Worm (Caenorhabditis elegans) whole organism, early embryonic: ENCODE measurements around the gene srj-6.

Experiments
- B0310.2 ChIP-seq: sonication (generic microtip); optimal IDR thresholded peaks from 2 replicates; lab custom pipeline; 2016; ENCODE audit warnings: mild to moderate bottlenecking, missing genetic modification characterization, missing compliant biosample characterization
- F13C5.2 ChIP-seq: sonication (generic microtip); optimal IDR thresholded peaks from 2 replicates; lab custom pipeline; 2017; ENCODE audit warnings: mild to moderate bottlenecking, missing genetic modification characterization, inconsistent platforms, missing compliant biosample characterization
- aly-1 ChIP-seq: sonication (generic microtip); optimal IDR thresholded peaks from 2 replicates; lab custom pipeline; 2016; ENCODE audit warnings: missing genetic modification characterization, missing compliant biosample characterization
- ama-1 ChIP-seq: fragments of 150-350 bp; optimal IDR thresholded peaks from 2 replicates; lab custom pipeline; 2014
- ceh-13 ChIP-seq: fragments of 200-800 bp; sonication (Bioruptor generic); optimal IDR thresholded peaks from 2 replicates; lab custom pipeline; 2018; ENCODE audit warnings: mild to moderate bottlenecking, missing genetic modification characterization, missing compliant biosample characterization
- ceh-36 ChIP-seq: sonication (generic microtip); optimal IDR thresholded peaks from 2 replicates; lab custom pipeline; 2016; ENCODE audit warnings: missing genetic modification characterization, inconsistent platforms, missing compliant biosample characterization
- ets-7 ChIP-seq: sonication (generic microtip); optimal IDR thresholded peaks from 2 replicates; lab custom pipeline; 2016; ENCODE audit warnings: missing genotype, missing genetic modification characterization, missing compliant biosample characterization
- flt-1 ChIP-seq: fragments of 200-800 bp; sonication (Bioruptor generic); IDR thresholded peaks from 2 replicates; pipeline ENCODE4 v1.3.6; 2022; ENCODE audit warnings: missing genetic modification characterization, missing compliant biosample characterization
- hmbx-1 ChIP-seq: sonication (generic microtip); optimal IDR thresholded peaks from 2 replicates; lab custom pipeline; 2016; ENCODE audit warnings: mild to moderate bottlenecking, missing genetic modification characterization, missing compliant biosample characterization
- hmg-4 ChIP-seq: fragments of 200-800 bp; sonication (Bioruptor generic); optimal IDR thresholded peaks from 2 replicates; lab custom pipeline; 2018; ENCODE audit warnings: mild to moderate bottlenecking, missing genetic modification characterization, missing compliant biosample characterization
- hnd-1 ChIP-seq: sonication (generic microtip); optimal IDR thresholded peaks from 2 replicates; lab custom pipeline; 2016; ENCODE audit warnings: missing genetic modification characterization, missing compliant biosample characterization
- pes-1 ChIP-seq: fragments of 200-800 bp; sonication (Bioruptor generic); IDR thresholded peaks from 2 replicates; pipeline ENCODE4 v1.3.6; 2022; ENCODE audit warnings: missing genetic modification reagents, missing genetic modification characterization, missing compliant biosample characterization
- scrt-1 ChIP-seq: fragments of 200-800 bp; sonication (Bioruptor generic); IDR thresholded peaks from 2 replicates; pipeline ENCODE4 v1.3.6; 2022; ENCODE audit warnings: missing genetic modification characterization, missing compliant biosample characterization
- sea-1 ChIP-seq: fragments of 200-800 bp; sonication (Bioruptor generic); conservative IDR thresholded peaks from 2 replicates; pipeline ENCODE4 v1.3.6; 2022; ENCODE audit warnings: missing genetic modification characterization, missing compliant biosample characterization
- tbx-11 ChIP-seq: fragments of 200-800 bp; sonication (Bioruptor generic); IDR thresholded peaks from 2 replicates; pipeline ENCODE4 v1.3.6; 2022; ENCODE audit warnings: missing genetic modification characterization, missing compliant biosample characterization
- tbx-37 ChIP-seq: fragments of 200-800 bp; sonication (Bioruptor generic); conservative IDR thresholded peaks from 2 replicates; pipeline ENCODE4 v1.3.6; 2022; ENCODE audit warnings: missing genetic modification reagents, missing genetic modification characterization, missing compliant biosample characterization
- tra-4 ChIP-seq: sonication (generic microtip); optimal IDR thresholded peaks from 2 replicates; lab custom pipeline; 2017; ENCODE audit warnings: missing genetic modification characterization, missing compliant biosample characterization

srj-6 gene

ce11 chrV:689538-689937 lies 35.2 kb upstream of the srj-6 start:
- TF ChIP-seq sea-1 (GFP tag; lab: Robert Waterston, UW) (no peak), scrt-1 (no peak), flt-1 (GFP tag; lab: Robert Waterston, UW) (no peak), ceh-13 (GFP tag; lab: Kevin White, UChicago) (no peak), aly-1 (tag; lab: Kevin White, UChicago) (no peak), B0310.2 (tag; lab: Kevin White, UChicago) (no peak), hmg-4 (no peak), ama-1 (lab: Kevin White, UChicago) (no peak), tbx-11 (GFP tag; lab: Robert Waterston, UW) (no peak), ets-7 (tag; lab: Kevin White, UChicago) (no peak), ceh-36 (tag; lab: Kevin White, UChicago) (no peak), pes-1 (GFP tag; lab: Robert Waterston, UW) (no peak), hnd-1 (no peak), tra-4 (tag; lab: Kevin White, UChicago) (no peak), tbx-37 (no peak), hmbx-1 (tag; lab: Kevin White, UChicago) (no peak), F13C5.2 (tag; lab: Kevin White, UChicago) (no peak)

ce11 chrV:687384-687783 lies 33.1 kb upstream of the srj-6 start, which contains the start of gene H25P19.1:
TSS of gene H25P19.1 (plus strand) at chrV:687684.
- TF ChIP-seq aly-1 (tag; lab: Kevin White, UChicago) (no peak), tbx-11 (GFP tag; lab: Robert Waterston, UW) (no peak), tra-4 (tag; lab: Kevin White, UChicago) (no peak), ets-7 (tag; lab: Kevin White, UChicago) (no peak), hmg-4 (no peak), tbx-37 (no peak)

ce11 chrV:683858-684257 lies 29.6 kb upstream of the srj-6 start, which contains the start of gene F31F4.1:
TSS of gene F31F4.1 (plus strand) at chrV:684060.
- no peak for TF ChIP-seq ama-1 (lab: Kevin White, UChicago)
- no peak for TF ChIP-seq ceh-13 (GFP tag; lab: Kevin White, UChicago)
- TF ChIP-seq aly-1 (tag; lab: Kevin White, UChicago): no peak
- TF ChIP-seq sea-1 (GFP tag; lab: Robert Waterston, UW): no peak
- TF ChIP-seq tbx-37: no peak

ce11 chrV:682031-682430 lies 27.7 kb upstream of the srj-6 start, which contains the start of gene srx-23:
TSS of gene srx-23 (plus strand) at chrV:682331.
- TF ChIP-seq aly-1 (tag; lab: Kevin White, UChicago) (no peak), scrt-1 (no peak), tbx-11 (GFP tag; lab: Robert Waterston, UW) (no peak), hmbx-1 (tag; lab: Kevin White, UChicago) (no peak), hnd-1 (no peak), pes-1 (GFP tag; lab: Robert Waterston, UW) (no peak), flt-1 (GFP tag; lab: Robert Waterston, UW) (no peak), ceh-36 (tag; lab: Kevin White, UChicago) (no peak)

- TF ChIP-seq hmg-4 (no peak), scrt-1 (no peak), F13C5.2 (tag; lab: Kevin White, UChicago) (no peak), flt-1 (GFP tag; lab: Robert Waterston, UW) (no peak), aly-1 (tag; lab: Kevin White, UChicago) (no peak), ets-7 (tag; lab: Kevin White, UChicago) (no peak), ceh-13 (GFP tag; lab: Kevin White, UChicago) (no peak), tbx-37 (no peak), hmbx-1 (tag; lab: Kevin White, UChicago) (no peak), ama-1 (lab: Kevin White, UChicago) (no peak), tbx-11 (GFP tag; lab: Robert Waterston, UW) (no peak)
Measured at ce11 chrV:679663-680062, 25.4 kb upstream of the srj-6 start, which contains the start of gene srx-22. TSS of gene srx-22 (plus strand) at chrV:679963.

- TF ChIP-seq pes-1 (GFP tag; lab: Robert Waterston, UW) (no peak), B0310.2 (tag; lab: Kevin White, UChicago) (no peak), ceh-36 (tag; lab: Kevin White, UChicago) (no peak), ama-1 (lab: Kevin White, UChicago) (no peak), sea-1 (GFP tag; lab: Robert Waterston, UW) (no peak), tra-4 (tag; lab: Kevin White, UChicago) (no peak), scrt-1 (no peak), tbx-37 (no peak), hmbx-1 (tag; lab: Kevin White, UChicago) (no peak), ceh-13 (GFP tag; lab: Kevin White, UChicago) (no peak), flt-1 (GFP tag; lab: Robert Waterston, UW) (no peak), aly-1 (tag; lab: Kevin White, UChicago) (no peak), hmg-4 (no peak)
Measured at ce11 chrV:676550-677084, 22.3 kb upstream of the srj-6 start, which contains the start of the genes fbxa-72 and srx-21. TSS of gene fbxa-72 (minus strand) at chrV:676753. TSS of gene srx-21 (plus strand) at chrV:677034.

- TF ChIP-seq ets-7 (tag; lab: Kevin White, UChicago) (no peak), ceh-36 (tag; lab: Kevin White, UChicago) (no peak), scrt-1 (no peak), B0310.2 (tag; lab: Kevin White, UChicago) (no peak), hnd-1 (no peak), tra-4 (tag; lab: Kevin White, UChicago) (no peak), F13C5.2 (tag; lab: Kevin White, UChicago) (no peak), sea-1 (GFP tag; lab: Robert Waterston, UW) (no peak), hmbx-1 (tag; lab: Kevin White, UChicago) (no peak), ama-1 (lab: Kevin White, UChicago) (no peak), ceh-13 (GFP tag; lab: Kevin White, UChicago) (no peak), pes-1 (GFP tag; lab: Robert Waterston, UW) (no peak), aly-1 (tag; lab: Kevin White, UChicago) (no peak), hmg-4 (no peak), tbx-11 (GFP tag; lab: Robert Waterston, UW) (no peak)
Measured at ce11 chrV:676090-676489, 21.8 kb upstream of the srj-6 start.
